Comparison of ENCODE assay signal across 1 fruit fly cellular context in genomic region chr3L:11260275-11260734, dm6.
TF ChIP-seq lines count a peak whose summit lies in the region.

No protein-coding gene starts in this region.

TF ChIP-seq in whole organism, embryonic, 481 proteins besides CTCF, POLR2A, EP300 and RAD21 (continued from another document and continues in another):
- peak; percentile 77 for TF ChIP-seq CG7357 (GFP tag; IDR thresholded peaks at IDR 0.05; lab: Robert Waterston, UW)
- TF ChIP-seq caup (GFP tag; optimal IDR thresholded peaks at IDR 0.05; lab: Kevin White, UChicago; ENCODE audit: severe bottlenecking), result peak; percentile 56
- TF ChIP-seq org-1 (GFP tag; optimal IDR thresholded peaks at IDR 0.05; lab: Kevin White, UChicago), result peak; percentile 70
- peak; percentile 76 for TF ChIP-seq CG12104 (GFP tag; optimal IDR thresholded peaks at IDR 0.05; lab: Kevin White, UChicago)
- TF ChIP-seq cato (GFP tag; optimal IDR thresholded peaks at IDR 0.05; lab: Kevin White, UChicago; ENCODE audit: borderline replicate concordance), result peak; percentile 62
- TF ChIP-seq unc-4 (GFP tag; IDR thresholded peaks at IDR 0.05; lab: Robert Waterston, UW; ENCODE audit: partially characterized antibody), result no peak
- TF ChIP-seq CG10462 (GFP tag; optimal IDR thresholded peaks at IDR 0.05; lab: Kevin White, UChicago), result peak; percentile 53
- TF ChIP-seq Trl (optimal IDR thresholded peaks at IDR 0.05; lab: Kevin White, UChicago), result no peak
- peak; percentile 45 for TF ChIP-seq Trl (GFP tag; optimal IDR thresholded peaks at IDR 0.05; lab: Kevin White, UChicago)
- peak; percentile 71 for TF ChIP-seq sob (GFP tag; IDR thresholded peaks at IDR 0.05; lab: Robert Waterston, UW)
- TF ChIP-seq Hmr (GFP tag; optimal IDR thresholded peaks at IDR 0.05; lab: Kevin White, UChicago), result peak; percentile 84
- peak; percentile 52 for TF ChIP-seq tx (GFP tag; optimal IDR thresholded peaks at IDR 0.05; lab: Kevin White, UChicago)
- TF ChIP-seq E2f1 (GFP tag; IDR thresholded peaks at IDR 0.05; lab: Robert Waterston, UW), result peak; percentile 74
- TF ChIP-seq CG15479 (GFP tag; optimal IDR thresholded peaks at IDR 0.05; lab: Kevin White, UChicago), result no peak
- peak; percentile 61 for TF ChIP-seq CG11398 (GFP tag; optimal IDR thresholded peaks at IDR 0.05; lab: Kevin White, UChicago)
- TF ChIP-seq Sry-δ (GFP tag; optimal IDR thresholded peaks at IDR 0.05; lab: Kevin White, UChicago), result peak; percentile 23
- TF ChIP-seq jing (GFP tag; optimal IDR thresholded peaks at IDR 0.05; lab: Kevin White, UChicago), result peak; percentile 32
- TF ChIP-seq CG15269 (tag; optimal IDR thresholded peaks at IDR 0.05; lab: Kevin White, UChicago), result peak; percentile 88
- TF ChIP-seq HHEX (GFP tag; optimal IDR thresholded peaks at IDR 0.05; lab: Kevin White, UChicago), result peak; percentile 71
- TF ChIP-seq Doc2 (GFP tag; IDR thresholded peaks at IDR 0.05; lab: Robert Waterston, UW), result no peak
- TF ChIP-seq yki (optimal IDR thresholded peaks at IDR 0.05; lab: Kevin White, UChicago), result no peak
- TF ChIP-seq seq (GFP tag; IDR thresholded peaks at IDR 0.05; lab: Robert Waterston, UW), result peak; percentile 91
- TF ChIP-seq CG30403 (GFP tag; optimal IDR thresholded peaks at IDR 0.05; lab: Kevin White, UChicago), result peak; percentile 76
- peak; percentile 70 for TF ChIP-seq nau (GFP tag; optimal IDR thresholded peaks at IDR 0.05; lab: Kevin White, UChicago)
- TF ChIP-seq tin (GFP tag; optimal IDR thresholded peaks at IDR 0.05; lab: Kevin White, UChicago), result peak; percentile 59
- TF ChIP-seq chinmo (GFP tag; IDR thresholded peaks at IDR 0.05; lab: Robert Waterston, UW; ENCODE audit: partially characterized antibody), result peak; percentile 45; the same call in 1 of the 4 replicates
- peak; percentile 75 for TF ChIP-seq CG6813 (GFP tag; optimal IDR thresholded peaks at IDR 0.05; lab: Kevin White, UChicago)
- TF ChIP-seq CG13624 (GFP tag; optimal IDR thresholded peaks at IDR 0.05; lab: Kevin White, UChicago), result peak; percentile 84
- peak; percentile 33 for TF ChIP-seq ewg (GFP tag; optimal IDR thresholded peaks at IDR 0.05; lab: Kevin White, UChicago)
- TF ChIP-seq PHDP (tag; optimal IDR thresholded peaks at IDR 0.05; lab: Kevin White, UChicago), result peak; percentile 86
- peak in 1 of 2 experiments; percentile 52 for TF ChIP-seq Hr78 (GFP tag; optimal IDR thresholded peaks at IDR 0.05; lab: Kevin White, UChicago)
- peak; percentile 86 for TF ChIP-seq ems (GFP tag; optimal IDR thresholded peaks at IDR 0.05; lab: Kevin White, UChicago)
- TF ChIP-seq fd102C (GFP tag; optimal IDR thresholded peaks at IDR 0.05; lab: Kevin White, UChicago), result no peak
- peak; percentile 65 to 82 for TF ChIP-seq Pdp1 (GFP tag; optimal IDR thresholded peaks at IDR 0.05; lab: Kevin White, UChicago)
- TF ChIP-seq CG2116 (GFP tag; optimal IDR thresholded peaks at IDR 0.05; lab: Kevin White, UChicago), result peak; percentile 46
- TF ChIP-seq Dad (GFP tag; optimal IDR thresholded peaks at IDR 0.05; lab: Kevin White, UChicago), result peak; percentile 79
- peak; percentile 68 to 83 for TF ChIP-seq dpn (GFP tag; optimal IDR thresholded peaks at IDR 0.05; lab: Kevin White, UChicago)
- TF ChIP-seq Ada2b (GFP tag; IDR thresholded peaks at IDR 0.05; lab: Robert Waterston, UW), result peak; percentile 52; the same call in 1 of the 2 replicates
- TF ChIP-seq CG2199 (GFP tag; IDR thresholded peaks at IDR 0.05; lab: Robert Waterston, UW), result peak; percentile 82
- TF ChIP-seq CG7372 (GFP tag; IDR thresholded peaks at IDR 0.05; lab: Robert Waterston, UW), result peak; percentile 63
- peak; percentile 47 for TF ChIP-seq Drgx (GFP tag; IDR thresholded peaks at IDR 0.05; lab: Robert Waterston, UW)
- TF ChIP-seq ken (GFP tag; IDR thresholded peaks at IDR 0.05; lab: Robert Waterston, UW), result peak; percentile 44; the same call in 1 of the 3 replicates
- TF ChIP-seq Dp (GFP tag; optimal IDR thresholded peaks at IDR 0.05; lab: Kevin White, UChicago), result no peak
- peak; percentile 35 for TF ChIP-seq CG12769 (tag; optimal IDR thresholded peaks at IDR 0.05; lab: Kevin White, UChicago)
- TF ChIP-seq MTF-1 (GFP tag; optimal IDR thresholded peaks at IDR 0.05; lab: Kevin White, UChicago; ENCODE audit: borderline replicate concordance), result peak; percentile 8
- no peak for TF ChIP-seq Sin3A (optimal IDR thresholded peaks at IDR 0.05; lab: Kevin White, UChicago)
- TF ChIP-seq CG2712 (tag; optimal IDR thresholded peaks at IDR 0.05; lab: Kevin White, UChicago), result peak; percentile 77
- peak; percentile 85 for TF ChIP-seq CG15011 (GFP tag; optimal IDR thresholded peaks at IDR 0.05; lab: Kevin White, UChicago)
- TF ChIP-seq Mad (GFP tag; optimal IDR thresholded peaks at IDR 0.05; lab: Kevin White, UChicago), result peak; percentile 61
- TF ChIP-seq CG12219 (GFP tag; optimal IDR thresholded peaks at IDR 0.05; lab: Kevin White, UChicago), result peak; percentile 75
- peak; percentile 25 for TF ChIP-seq nerfin-1 (tag; optimal IDR thresholded peaks at IDR 0.05; lab: Kevin White, UChicago)
- peak; percentile 87 for TF ChIP-seq CG8924 (tag; optimal IDR thresholded peaks at IDR 0.05; lab: Kevin White, UChicago)
- TF ChIP-seq CG33213 (GFP tag; optimal IDR thresholded peaks at IDR 0.05; lab: Kevin White, UChicago), result peak; percentile 57
- 0 out of 2 replicates have a peak, but pooled peaks have one; percentile 37 for TF ChIP-seq CG8765 (GFP tag; IDR thresholded peaks at IDR 0.05; lab: Robert Waterston, UW)
- TF ChIP-seq HmgZ (tag; optimal IDR thresholded peaks at IDR 0.05; lab: Kevin White, UChicago), result peak; percentile 69
- no peak for TF ChIP-seq pita (GFP tag; optimal IDR thresholded peaks at IDR 0.05; lab: Kevin White, UChicago)
- TF ChIP-seq CG8388 (GFP tag; optimal IDR thresholded peaks at IDR 0.05; lab: Kevin White, UChicago), result peak; percentile 44
- peak; percentile 71 for TF ChIP-seq sug (tag; optimal IDR thresholded peaks at IDR 0.05; lab: Kevin White, UChicago)
- TF ChIP-seq Lhr (GFP tag; optimal IDR thresholded peaks at IDR 0.05; lab: Kevin White, UChicago), result peak; percentile 47
- peak; percentile 70 for TF ChIP-seq pum (GFP tag; optimal IDR thresholded peaks at IDR 0.05; lab: Kevin White, UChicago)
- TF ChIP-seq ci (GFP tag; IDR thresholded peaks at IDR 0.05; lab: Robert Waterston, UW), result peak; percentile 73; the same call in 2 of the 3 replicates
- TF ChIP-seq Gug (GFP tag; IDR thresholded peaks at IDR 0.05; lab: Robert Waterston, UW), result 0 out of 4 replicates have a peak, but pooled peaks have one; percentile 40
- TF ChIP-seq CrebB (tag; optimal IDR thresholded peaks at IDR 0.05; lab: Kevin White, UChicago), result peak; percentile 35
- TF ChIP-seq sc (optimal IDR thresholded peaks at IDR 0.05; lab: Kevin White, UChicago), result no peak
- TF ChIP-seq sc (GFP tag; optimal IDR thresholded peaks at IDR 0.05; lab: Kevin White, UChicago), result peak; percentile 65
- no peak for TF ChIP-seq CG17612 (GFP tag; IDR thresholded peaks at IDR 0.05; lab: Robert Waterston, UW)
- peak; percentile 39 for TF ChIP-seq CG15514 (GFP tag; optimal IDR thresholded peaks at IDR 0.05; lab: Kevin White, UChicago)
- TF ChIP-seq fd96Cb (tag; optimal IDR thresholded peaks at IDR 0.05; lab: Kevin White, UChicago), result peak; percentile 75
- TF ChIP-seq CG4282 (GFP tag; optimal IDR thresholded peaks at IDR 0.05; lab: Kevin White, UChicago), result peak; percentile 66
- TF ChIP-seq scrt (GFP tag; optimal IDR thresholded peaks at IDR 0.05; lab: Kevin White, UChicago), result peak; percentile 72
- peak in 1 of 3 experiments; percentile 76 for TF ChIP-seq lola (GFP tag; optimal IDR thresholded peaks at IDR 0.05; lab: Kevin White, UChicago)
- TF ChIP-seq ro (GFP tag; IDR thresholded peaks at IDR 0.05; lab: Robert Waterston, UW), result peak; percentile 48; the same call in 1 of the 2 replicates
- peak; percentile 87 for TF ChIP-seq Xrp1 (GFP tag; IDR thresholded peaks at IDR 0.05; lab: Robert Waterston, UW)
- peak; percentile 3 for TF ChIP-seq CG9876 (GFP tag; optimal IDR thresholded peaks at IDR 0.05; lab: Kevin White, UChicago)
- peak; percentile 61 for TF ChIP-seq CG8944 (GFP tag; optimal IDR thresholded peaks at IDR 0.05; lab: Kevin White, UChicago)
- TF ChIP-seq Neu2 (GFP tag; optimal IDR thresholded peaks at IDR 0.05; lab: Kevin White, UChicago; ENCODE audit: borderline replicate concordance), result no peak
- peak; percentile 57 for TF ChIP-seq CG3163 (GFP tag; optimal IDR thresholded peaks at IDR 0.05; lab: Kevin White, UChicago)
- TF ChIP-seq dm (GFP tag; optimal IDR thresholded peaks at IDR 0.05; lab: Kevin White, UChicago), result peak; percentile 62
- TF ChIP-seq slbo (GFP tag; IDR thresholded peaks at IDR 0.05; lab: Robert Waterston, UW), result peak; percentile 82
- peak; percentile 58 for TF ChIP-seq pnt (GFP tag; optimal IDR thresholded peaks at IDR 0.05; lab: Kevin White, UChicago)
- peak; percentile 59; the same call in 1 of the 2 replicates for TF ChIP-seq Oaz (GFP tag; IDR thresholded peaks at IDR 0.05; lab: Robert Waterston, UW)
- TF ChIP-seq kni (GFP tag; optimal IDR thresholded peaks at IDR 0.05; lab: Kevin White, UChicago), result no peak
- peak; percentile 79 for TF ChIP-seq CG11504 (tag; optimal IDR thresholded peaks at IDR 0.05; lab: Kevin White, UChicago)
- peak; percentile 36 for TF ChIP-seq CG3407 (GFP tag; optimal IDR thresholded peaks at IDR 0.05; lab: Kevin White, UChicago)
- TF ChIP-seq eve (GFP tag; optimal IDR thresholded peaks at IDR 0.05; lab: Kevin White, UChicago), result peak in 1 of 2 experiments; percentile 90
- TF ChIP-seq zf30C (GFP tag; optimal IDR thresholded peaks at IDR 0.05; lab: Kevin White, UChicago), result no peak
- TF ChIP-seq exex (tag; optimal IDR thresholded peaks at IDR 0.05; lab: Kevin White, UChicago), result no peak
- TF ChIP-seq luna (GFP tag; optimal IDR thresholded peaks at IDR 0.05; lab: Kevin White, UChicago), result peak; percentile 29
- no peak for TF ChIP-seq Awh (GFP tag; IDR thresholded peaks at IDR 0.05; lab: Robert Waterston, UW)
- TF ChIP-seq Spps (tag; optimal IDR thresholded peaks at IDR 0.05; lab: Kevin White, UChicago), result peak; percentile 56
- peak; percentile 68 for TF ChIP-seq Asciz (GFP tag; optimal IDR thresholded peaks at IDR 0.05; lab: Kevin White, UChicago)
- TF ChIP-seq CG10267 (tag; optimal IDR thresholded peaks at IDR 0.05; lab: Kevin White, UChicago), result peak; percentile 65
- TF ChIP-seq cas (GFP tag; IDR thresholded peaks at IDR 0.05; lab: Robert Waterston, UW), result 0 out of 2 replicates have a peak, but pooled peaks have one; percentile 15
- no peak for TF ChIP-seq pfk (GFP tag; optimal IDR thresholded peaks at IDR 0.05; lab: Kevin White, UChicago)
- TF ChIP-seq CG10979 (tag; optimal IDR thresholded peaks at IDR 0.05; lab: Kevin White, UChicago), result peak; percentile 72
- TF ChIP-seq salm (tag; optimal IDR thresholded peaks at IDR 0.05; lab: Kevin White, UChicago), result peak; percentile 30
- peak; percentile 72 for TF ChIP-seq Antp (GFP tag; optimal IDR thresholded peaks at IDR 0.05; lab: Kevin White, UChicago)
- peak; percentile 59 for TF ChIP-seq BtbVII (GFP tag; optimal IDR thresholded peaks at IDR 0.05; lab: Kevin White, UChicago)
- no peak for TF ChIP-seq hkb (optimal IDR thresholded peaks at IDR 0.05; lab: Kevin White, UChicago)
- TF ChIP-seq hkb (GFP tag; IDR thresholded peaks at IDR 0.05; lab: Robert Waterston, UW), result peak; percentile 66; the same call in 1 of the 2 replicates
- TF ChIP-seq sens-2 (GFP tag; IDR thresholded peaks at IDR 0.05; lab: Robert Waterston, UW), result no peak
- peak; percentile 39; the same call in 1 of the 2 replicates for TF ChIP-seq CG10321 (GFP tag; IDR thresholded peaks at IDR 0.05; lab: Robert Waterston, UW)
- TF ChIP-seq CG10543 (GFP tag; optimal IDR thresholded peaks at IDR 0.05; lab: Kevin White, UChicago), result peak; percentile 4
- peak; percentile 54 for TF ChIP-seq CG6254 (GFP tag; optimal IDR thresholded peaks at IDR 0.05; lab: Kevin White, UChicago)
- peak; percentile 52 for TF ChIP-seq CG4730 (GFP tag; IDR thresholded peaks at IDR 0.05; lab: Robert Waterston, UW)
- peak; percentile 76 to 80 for TF ChIP-seq chif (GFP tag; optimal IDR thresholded peaks at IDR 0.05; lab: Kevin White, UChicago)
- TF ChIP-seq abd-A (tag; optimal IDR thresholded peaks at IDR 0.05; lab: Kevin White, UChicago), result no peak
- peak; percentile 58 for TF ChIP-seq sisA (GFP tag; IDR thresholded peaks at IDR 0.05; lab: Robert Waterston, UW)
- TF ChIP-seq CG12744 (GFP tag; optimal IDR thresholded peaks at IDR 0.05; lab: Kevin White, UChicago), result peak; percentile 66
- peak; percentile 12 for TF ChIP-seq TFAM (GFP tag; optimal IDR thresholded peaks at IDR 0.05; lab: Kevin White, UChicago)
- no peak for TF ChIP-seq Dll (GFP tag; IDR thresholded peaks at IDR 0.05; lab: Robert Waterston, UW; ENCODE audit: partially characterized antibody)
- peak; percentile 72 for TF ChIP-seq chn (GFP tag; optimal IDR thresholded peaks at IDR 0.05; lab: Kevin White, UChicago)
- peak; percentile 59 for TF ChIP-seq gro (GFP tag; optimal IDR thresholded peaks at IDR 0.05; lab: Kevin White, UChicago)
- peak; percentile 67 for TF ChIP-seq unpg (GFP tag; optimal IDR thresholded peaks at IDR 0.05; lab: Kevin White, UChicago)
- TF ChIP-seq CG6854 (GFP tag; optimal IDR thresholded peaks at IDR 0.05; lab: Kevin White, UChicago), result peak; percentile 72
- peak; percentile 8 for TF ChIP-seq HLHmδ (GFP tag; optimal IDR thresholded peaks at IDR 0.05; lab: Kevin White, UChicago)
- TF ChIP-seq CG10274 (GFP tag; optimal IDR thresholded peaks at IDR 0.05; lab: Kevin White, UChicago), result peak; percentile 51
- TF ChIP-seq kah (GFP tag; optimal IDR thresholded peaks at IDR 0.05; lab: Kevin White, UChicago), result no peak
- TF ChIP-seq inv (GFP tag; IDR thresholded peaks at IDR 0.05; lab: Robert Waterston, UW; ENCODE audit: partially characterized antibody), result no peak
- TF ChIP-seq cad (GFP tag; optimal IDR thresholded peaks at IDR 0.05; lab: Kevin White, UChicago), result no peak
- TF ChIP-seq ac (GFP tag; optimal IDR thresholded peaks at IDR 0.05; lab: Kevin White, UChicago), result peak; percentile 39
- peak; percentile 47 for TF ChIP-seq tup (GFP tag; optimal IDR thresholded peaks at IDR 0.05; lab: Kevin White, UChicago)
- no peak for TF ChIP-seq lov (optimal IDR thresholded peaks at IDR 0.05; lab: Kevin White, UChicago)
- TF ChIP-seq lov (GFP tag; IDR thresholded peaks at IDR 0.05; lab: Robert Waterston, UW), result no peak
- TF ChIP-seq Chrac-16 (GFP tag; optimal IDR thresholded peaks at IDR 0.05; lab: Kevin White, UChicago), result peak; percentile 84
- no peak for TF ChIP-seq D (optimal IDR thresholded peaks at IDR 0.05; lab: Kevin White, UChicago)
- peak; percentile 26 for TF ChIP-seq D (GFP tag; optimal IDR thresholded peaks at IDR 0.05; lab: Kevin White, UChicago)
- peak; percentile 27 for TF ChIP-seq ind (GFP tag; optimal IDR thresholded peaks at IDR 0.05; lab: Kevin White, UChicago)
- peak; percentile 44; the same call in 1 of the 2 replicates for TF ChIP-seq wor (GFP tag; IDR thresholded peaks at IDR 0.05; lab: Robert Waterston, UW)
